Fruit fly (Drosophila melanogaster): ENCODE data around the gene tal-2A.

The tal-2A gene

DNA sequence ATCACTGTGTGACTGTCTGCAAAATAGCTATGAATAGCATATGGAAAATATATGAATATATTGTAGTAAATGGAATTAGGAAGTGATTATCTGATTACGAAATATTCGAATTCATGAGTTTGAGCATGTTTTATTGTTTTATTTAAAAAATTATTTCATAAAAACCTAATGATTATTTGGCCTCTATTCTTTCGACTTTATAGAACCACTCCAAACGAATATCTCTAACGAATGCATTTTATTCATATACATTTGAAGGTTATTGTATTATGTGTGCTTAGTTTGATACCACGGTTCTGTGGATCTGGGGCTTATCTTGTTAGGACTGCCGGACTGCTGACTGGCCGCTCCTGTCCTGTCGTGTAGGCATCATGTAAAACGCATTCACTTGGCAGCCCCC is 33.0 kb downstream of the tal-2A start (continued):
- TF ChIP-seq Lpt (GFP tag; optimal IDR thresholded peaks at IDR 0.05), result no peak
- TF ChIP-seq svp (GFP tag), result peak; percentile 80
- peak; percentile 43 for TF ChIP-seq CG16779 (tag; optimal IDR thresholded peaks at IDR 0.05)
- peak; percentile 73 for TF ChIP-seq Met (GFP tag; optimal IDR thresholded peaks at IDR 0.05)
- peak; percentile 49 for TF ChIP-seq CG34406 (GFP tag; optimal IDR thresholded peaks at IDR 0.05)
- TF ChIP-seq eg (GFP tag; IDR thresholded peaks at IDR 0.05), result no peak
- peak; percentile 60 for TF ChIP-seq topi (GFP tag; optimal IDR thresholded peaks at IDR 0.05)
- TF ChIP-seq fkh (GFP tag; optimal IDR thresholded peaks at IDR 0.05), result no peak
- no peak for TF ChIP-seq CG11294 (GFP tag; IDR thresholded peaks at IDR 0.05)
- peak; percentile 68 for TF ChIP-seq achi (GFP tag; optimal IDR thresholded peaks at IDR 0.05)
- peak; percentile 38 for TF ChIP-seq CG31627 (GFP tag; optimal IDR thresholded peaks at IDR 0.05)
- peak; percentile 3 for TF ChIP-seq CG6276 (GFP tag; optimal IDR thresholded peaks at IDR 0.05)
- peak; percentile 61 for TF ChIP-seq acj6 (GFP tag; optimal IDR thresholded peaks at IDR 0.05)
- TF ChIP-seq salr (GFP tag; optimal IDR thresholded peaks at IDR 0.05), result peak; percentile 24 to 75
- peak; percentile 64 for TF ChIP-seq esn (GFP tag; optimal IDR thresholded peaks at IDR 0.05)
- peak; percentile 44 for TF ChIP-seq Hr39 (GFP tag; optimal IDR thresholded peaks at IDR 0.05)
- TF ChIP-seq Sox15 (GFP tag; optimal IDR thresholded peaks at IDR 0.05), result peak; percentile 4

DNA sequence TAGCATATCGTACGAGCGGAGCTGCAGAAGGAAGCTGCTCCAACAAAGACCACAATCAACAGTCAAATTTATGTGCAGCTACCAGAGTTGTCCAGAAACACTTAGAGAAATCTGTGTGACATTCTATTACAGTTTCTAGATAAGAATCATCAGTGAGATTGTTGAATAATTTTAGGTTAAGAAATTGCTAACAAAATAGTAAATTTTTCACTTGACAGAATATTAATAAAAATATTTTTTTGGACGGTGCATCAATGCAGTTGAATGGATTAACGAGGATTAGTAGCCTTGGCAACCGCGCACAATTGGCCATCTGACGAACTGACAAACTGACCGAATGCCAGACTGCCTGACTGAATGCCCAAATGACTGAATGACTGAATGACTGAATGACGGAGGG is 34.4 kb downstream of the tal-2A start:
- TF ChIP-seq Sox15 (GFP tag; optimal IDR thresholded peaks at IDR 0.05), result no peak
- no peak for TF ChIP-seq CG34406 (GFP tag; optimal IDR thresholded peaks at IDR 0.05)
- TF ChIP-seq eg (GFP tag; IDR thresholded peaks at IDR 0.05), result peak; percentile 42; the same call in 1 of the 3 replicates
- peak; percentile 47 for TF ChIP-seq CG15336 (GFP tag; IDR thresholded peaks at IDR 0.05)
- no peak for TF ChIP-seq fd85E (GFP tag; optimal IDR thresholded peaks at IDR 0.05)
- TF ChIP-seq CG11294 (GFP tag; IDR thresholded peaks at IDR 0.05), result no peak
- peak; percentile 31 for TF ChIP-seq CG3919 (GFP tag; optimal IDR thresholded peaks at IDR 0.05)
- no peak for TF ChIP-seq fkh (GFP tag; optimal IDR thresholded peaks at IDR 0.05)
- TF ChIP-seq CG3032 (tag; optimal IDR thresholded peaks at IDR 0.05), result no peak
- TF ChIP-seq dsx (GFP tag; optimal IDR thresholded peaks at IDR 0.05; ENCODE audit: poor library complexity, severe bottlenecking), result no peak
- no peak for TF ChIP-seq Gug (GFP tag; IDR thresholded peaks at IDR 0.05)
- TF ChIP-seq topi (GFP tag; optimal IDR thresholded peaks at IDR 0.05), result peak; percentile 1
- TF ChIP-seq CG6276 (GFP tag; optimal IDR thresholded peaks at IDR 0.05), result no peak
- peak; percentile 52; the same call in 1 of the 3 replicates for TF ChIP-seq CG8119 (GFP tag; IDR thresholded peaks at IDR 0.05)
- peak; percentile 10 for TF ChIP-seq Ets96B (tag; optimal IDR thresholded peaks at IDR 0.05)
- peak; percentile 20 for TF ChIP-seq achi (GFP tag; optimal IDR thresholded peaks at IDR 0.05)
- no peak for TF ChIP-seq CG4318 (GFP tag; optimal IDR thresholded peaks at IDR 0.05)
- TF ChIP-seq CG8632 (GFP tag; optimal IDR thresholded peaks at IDR 0.05), result no peak
- TF ChIP-seq Met (GFP tag; optimal IDR thresholded peaks at IDR 0.05), result no peak
- TF ChIP-seq esn (GFP tag; optimal IDR thresholded peaks at IDR 0.05), result no peak
- TF ChIP-seq CG32006 (GFP tag; optimal IDR thresholded peaks at IDR 0.05), result peak; percentile 48
- TF ChIP-seq Ets21C (GFP tag; optimal IDR thresholded peaks at IDR 0.05), result no peak
- no peak for TF ChIP-seq CG9139 (GFP tag; optimal IDR thresholded peaks at IDR 0.05)
- TF ChIP-seq OdsH (GFP tag; optimal IDR thresholded peaks at IDR 0.05), result no peak
- TF ChIP-seq CG1621 (tag; optimal IDR thresholded peaks at IDR 0.05), result no peak
- no peak for TF ChIP-seq CG16779 (tag; optimal IDR thresholded peaks at IDR 0.05)
- TF ChIP-seq CG6854 (GFP tag; optimal IDR thresholded peaks at IDR 0.05), result no peak
- TF ChIP-seq Hr4 (GFP tag; optimal IDR thresholded peaks at IDR 0.05), result peak; percentile 9
- no peak for TF ChIP-seq net (GFP tag; optimal IDR thresholded peaks at IDR 0.05)
- no peak for TF ChIP-seq ss (GFP tag; optimal IDR thresholded peaks at IDR 0.05)
- TF ChIP-seq CG6808 (GFP tag; optimal IDR thresholded peaks at IDR 0.05), result no peak
- peak; percentile 18 for TF ChIP-seq CG10669 (GFP tag; optimal IDR thresholded peaks at IDR 0.05)
- no peak for TF ChIP-seq CG7368 (GFP tag; optimal IDR thresholded peaks at IDR 0.05)
- no peak for TF ChIP-seq Hr39 (GFP tag; optimal IDR thresholded peaks at IDR 0.05)
- no peak for TF ChIP-seq CG8319 (GFP tag; optimal IDR thresholded peaks at IDR 0.05)
- TF ChIP-seq svp (GFP tag), result no peak
- peak; percentile 10 for TF ChIP-seq CG10631 (GFP tag; optimal IDR thresholded peaks at IDR 0.05)
- no peak for TF ChIP-seq Eip93F (GFP tag; optimal IDR thresholded peaks at IDR 0.05)
- no peak for TF ChIP-seq Hr38 (GFP tag; optimal IDR thresholded peaks at IDR 0.05)
- TF ChIP-seq CG11902 (GFP tag; optimal IDR thresholded peaks at IDR 0.05), result no peak
- TF ChIP-seq pdm3 (GFP tag; optimal IDR thresholded peaks at IDR 0.05), result no peak
- TF ChIP-seq cyc (GFP tag; optimal IDR thresholded peaks at IDR 0.05), result no peak
- TF ChIP-seq CG31627 (GFP tag; optimal IDR thresholded peaks at IDR 0.05), result no peak
- TF ChIP-seq vri (GFP tag; optimal IDR thresholded peaks at IDR 0.05), result no peak
- TF ChIP-seq lz (GFP tag; optimal IDR thresholded peaks at IDR 0.05), result no peak
- TF ChIP-seq spab (GFP tag; optimal IDR thresholded peaks at IDR 0.05), result no peak
